Worm (Caenorhabditis elegans) whole organism, L3 larva: ENCODE data around the gene sre-42.

Source experiments
- R02D3.7 ChIP-seq: fragments of 150-350 bp; optimal IDR thresholded peaks from 2 replicates; lab custom pipeline; 2014; ENCODE audit warnings: missing biosample characterization, missing genetic modification characterization
- aly-2 ChIP-seq: fragments of 150-350 bp; optimal IDR thresholded peaks from 2 replicates; lab custom pipeline; 2014; ENCODE audit warnings: missing biosample characterization, missing genetic modification characterization
- ceh-16 ChIP-seq: sonication (generic microtip); optimal IDR thresholded peaks from 2 replicates; lab custom pipeline; 2017; ENCODE audit warnings: missing biosample characterization, missing genetic modification characterization
- ceh-28 ChIP-seq: fragments of 150-350 bp; optimal IDR thresholded peaks from 2 replicates; lab custom pipeline; 2014; ENCODE audit warnings: missing biosample characterization, missing genetic modification reagents, missing genetic modification characterization
- ceh-82 ChIP-seq: fragments of 150-350 bp; optimal IDR thresholded peaks from 2 replicates; lab custom pipeline; 2014; ENCODE audit warnings: missing biosample characterization, missing genetic modification characterization
- ceh-9 ChIP-seq: sonication (generic microtip); optimal IDR thresholded peaks from 2 replicates; lab custom pipeline; 2018; ENCODE audit warnings: missing biosample characterization, missing genetic modification characterization
- daf-12 ChIP-seq: fragments of 150-350 bp; optimal IDR thresholded peaks from 2 replicates; lab custom pipeline; 2014; ENCODE audit warnings: missing biosample characterization, missing genetic modification reagents, missing genetic modification characterization
- egl-5 ChIP-seq: fragments of 150-350 bp; optimal IDR thresholded peaks from 2 replicates; lab custom pipeline; 2017; ENCODE audit warnings: missing biosample characterization, missing genetic modification reagents, missing genetic modification characterization, inconsistent platforms
- elt-1 ChIP-seq: fragments of 150-350 bp; optimal IDR thresholded peaks from 2 replicates; lab custom pipeline; 2014; ENCODE audit warnings: missing biosample characterization, missing genetic modification characterization
- elt-2 ChIP-seq: sonication (generic microtip); optimal IDR thresholded peaks from 2 replicates; lab custom pipeline; 2016; ENCODE audit warnings: missing genetic modification reagents, mild to moderate bottlenecking, missing genetic modification characterization, missing compliant biosample characterization
- eor-1 ChIP-seq, 2 experiments: fragments of 150-350 bp; optimal IDR thresholded peaks; 2 replicates each; lab custom pipeline; 2014 to 2018; ENCODE audit warnings: missing biosample characterization in 2 of 2, missing genetic modification characterization in 2 of 2
- fkh-10 ChIP-seq: sonication (generic microtip); optimal IDR thresholded peaks from 2 replicates; lab custom pipeline; 2017; ENCODE audit warnings: missing biosample characterization, missing genetic modification reagents, missing genetic modification characterization
- fkh-2 ChIP-seq: fragments of 150-350 bp; optimal IDR thresholded peaks from 2 replicates; lab custom pipeline; 2014; ENCODE audit warnings: missing biosample characterization, missing genetic modification reagents, missing genetic modification characterization
- hmg-11 ChIP-seq: sonication (generic microtip); optimal IDR thresholded peaks from 2 replicates; lab custom pipeline; 2016; ENCODE audit warnings: missing genetic modification characterization, missing compliant biosample characterization
- jun-1 ChIP-seq: fragments of 150-350 bp; optimal IDR thresholded peaks from 2 replicates; lab custom pipeline; 2014; ENCODE audit warnings: missing biosample characterization, missing genetic modification reagents, missing genetic modification characterization
- lin-15B ChIP-seq: fragments of 150-350 bp; optimal IDR thresholded peaks from 2 replicates; lab custom pipeline; 2014; ENCODE audit warnings: missing biosample characterization, missing genetic modification characterization
- lin-39 ChIP-seq: fragments of 150-350 bp; optimal IDR thresholded peaks from 2 replicates; lab custom pipeline; 2018; ENCODE audit warnings: missing biosample characterization, missing genetic modification reagents, missing genetic modification characterization
- lsy-12 ChIP-seq: sonication (generic microtip); optimal IDR thresholded peaks from 2 replicates; lab custom pipeline; 2016; ENCODE audit warnings: mild to moderate bottlenecking, missing genetic modification characterization, missing compliant biosample characterization
- mdl-1 ChIP-seq: fragments of 150-350 bp; optimal IDR thresholded peaks from 2 replicates; lab custom pipeline; 2014; ENCODE audit warnings: missing biosample characterization, missing genetic modification characterization
- nfya-1 ChIP-seq: sonication (generic microtip); optimal IDR thresholded peaks from 2 replicates; lab custom pipeline; 2017; ENCODE audit warnings: missing genetic modification characterization, mild to moderate bottlenecking, missing compliant biosample characterization, antibody characterized with exemption, moderate library complexity; ENCODE audit not compliant: insufficient read depth
- nhr-12 ChIP-seq: fragments of 150-350 bp; optimal IDR thresholded peaks from 2 replicates; lab custom pipeline; 2014; ENCODE audit warnings: missing biosample characterization, missing genetic modification characterization
- nhr-23 ChIP-seq: fragments of 150-350 bp; optimal IDR thresholded peaks from 2 replicates; lab custom pipeline; 2014; ENCODE audit warnings: missing biosample characterization, missing genetic modification reagents, missing genetic modification characterization
- nhr-237 ChIP-seq: fragments of 150-350 bp; optimal IDR thresholded peaks from 2 replicates; lab custom pipeline; 2014; ENCODE audit warnings: missing biosample characterization, missing genetic modification characterization
- nhr-25 ChIP-seq: sonication (generic microtip); optimal IDR thresholded peaks from 2 replicates; lab custom pipeline; 2017; ENCODE audit warnings: missing biosample characterization, missing genetic modification characterization
- nhr-28 ChIP-seq: fragments of 150-350 bp; optimal IDR thresholded peaks from 2 replicates; lab custom pipeline; 2014; ENCODE audit warnings: missing biosample characterization, missing genetic modification characterization
- nhr-76 ChIP-seq: fragments of 150-350 bp; sonication (generic microtip); optimal IDR thresholded peaks from 5 replicates; lab custom pipeline; 2014; ENCODE audit warnings: missing biosample characterization, missing genetic modification characterization
- nhr-77 ChIP-seq: fragments of 150-350 bp; optimal IDR thresholded peaks from 2 replicates; lab custom pipeline; 2014; ENCODE audit warnings: missing biosample characterization, missing genetic modification characterization
- pha-4 ChIP-seq: fragments of 150-350 bp; optimal IDR thresholded peaks from 2 replicates; lab custom pipeline; 2014; ENCODE audit warnings: missing biosample characterization, missing genetic modification reagents, missing genetic modification characterization
- pqm-1 ChIP-seq: fragments of 150-350 bp; optimal IDR thresholded peaks from 2 replicates; lab custom pipeline; 2017; ENCODE audit warnings: missing biosample characterization, missing genetic modification characterization, inconsistent platforms
- sea-2 ChIP-seq: fragments of 150-350 bp; sonication (generic microtip); optimal IDR thresholded peaks from 4 replicates; lab custom pipeline; 2014; ENCODE audit warnings: missing biosample characterization, missing genetic modification reagents, missing genetic modification characterization
- skn-1 ChIP-seq: fragments of 150-350 bp; optimal IDR thresholded peaks from 2 replicates; lab custom pipeline; 2014; ENCODE audit warnings: missing biosample characterization, missing genetic modification characterization
- snpc-4 ChIP-seq: fragments of 150-350 bp; optimal IDR thresholded peaks from 2 replicates; lab custom pipeline; 2014; ENCODE audit warnings: missing biosample characterization, missing genetic modification characterization
- tbx-2 ChIP-seq: sonication (generic microtip); optimal IDR thresholded peaks from 2 replicates; lab custom pipeline; 2016; ENCODE audit warnings: mild to moderate bottlenecking, missing genetic modification characterization, missing compliant biosample characterization
- unc-39 ChIP-seq: sonication (generic microtip); optimal IDR thresholded peaks from 4 replicates; lab custom pipeline; 2017; ENCODE audit warnings: missing biosample characterization, missing genetic modification characterization
- unc-62 ChIP-seq: fragments of 150-350 bp; sonication (generic microtip); optimal IDR thresholded peaks from 4 replicates; lab custom pipeline; 2014; ENCODE audit warnings: missing biosample characterization, missing genetic modification reagents, missing genetic modification characterization
- zag-1 ChIP-seq: fragments of 150-350 bp; optimal IDR thresholded peaks from 2 replicates; lab custom pipeline; 2014; ENCODE audit warnings: missing biosample characterization, missing genetic modification characterization
- ztf-11 ChIP-seq: fragments of 150-350 bp; optimal IDR thresholded peaks from 2 replicates; lab custom pipeline; 2014; ENCODE audit warnings: missing biosample characterization, missing genetic modification characterization
- ztf-4 ChIP-seq: fragments of 150-350 bp; optimal IDR thresholded peaks from 2 replicates; lab custom pipeline; 2014; ENCODE audit warnings: missing biosample characterization, missing genetic modification characterization

sre-42 gene

DNA sequence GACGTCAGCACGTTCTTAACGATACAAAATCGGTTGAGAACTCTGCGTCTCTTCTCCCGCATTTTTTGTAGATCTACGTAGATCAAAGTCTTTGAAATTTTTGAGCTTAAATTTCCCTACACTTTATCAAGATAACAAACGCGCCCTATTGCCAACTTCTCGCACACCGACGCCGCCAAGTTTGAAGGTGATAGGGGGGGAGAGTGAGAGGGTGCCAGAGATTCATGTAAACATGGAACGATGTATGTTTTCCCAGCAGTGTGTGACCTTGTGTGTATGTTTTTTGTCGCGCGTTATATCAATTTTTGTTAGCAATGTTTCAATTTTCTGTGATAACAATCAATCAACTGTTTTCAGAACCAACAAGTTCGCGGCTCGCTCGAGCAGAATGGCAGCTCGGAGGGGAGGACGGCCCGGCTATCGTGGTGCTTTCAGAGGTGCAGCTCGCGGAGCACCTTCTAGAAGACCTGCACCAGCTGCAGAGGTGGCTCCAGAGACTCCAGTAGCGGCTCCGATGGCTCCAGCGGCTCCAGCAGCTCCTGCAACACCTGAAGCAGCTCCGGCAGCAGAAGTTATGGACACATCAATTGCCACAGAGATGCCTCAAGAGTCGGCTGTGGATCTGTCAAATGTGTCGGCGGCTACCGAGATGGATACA lies 45.0 kb downstream of the sre-42 start:
- TF ChIP-seq pha-4 (tag; lab: Kevin White, UChicago) (peak; percentile 83), hmg-11 (tag; lab: Kevin White, UChicago) (no peak), zag-1 (tag; lab: Kevin White, UChicago) (no peak), nfya-1 (tag; lab: Kevin White, UChicago) (peak; percentile 8), nhr-23 (tag; lab: Kevin White, UChicago) (peak; percentile 16), daf-12 (tag; lab: Kevin White, UChicago) (no peak), nhr-237 (no peak), nhr-25 (tag; lab: Kevin White, UChicago) (peak; percentile 25), nhr-12 (tag; lab: Kevin White, UChicago) (no peak), pqm-1 (tag; lab: Kevin White, UChicago) (no peak), mdl-1 (tag; lab: Kevin White, UChicago) (no peak), lsy-12 (tag; lab: Kevin White, UChicago) (no peak), nhr-28 (tag; lab: Kevin White, UChicago) (no peak), ceh-16 (tag; lab: Kevin White, UChicago) (no peak), elt-2 (no peak), sea-2 (GFP tag; lab: Kevin White, UChicago) (no peak), ztf-4 (tag; lab: Kevin White, UChicago) (no peak), ztf-11 (tag; lab: Kevin White, UChicago) (no peak), skn-1 (tag; lab: Kevin White, UChicago) (no peak)

DNA sequence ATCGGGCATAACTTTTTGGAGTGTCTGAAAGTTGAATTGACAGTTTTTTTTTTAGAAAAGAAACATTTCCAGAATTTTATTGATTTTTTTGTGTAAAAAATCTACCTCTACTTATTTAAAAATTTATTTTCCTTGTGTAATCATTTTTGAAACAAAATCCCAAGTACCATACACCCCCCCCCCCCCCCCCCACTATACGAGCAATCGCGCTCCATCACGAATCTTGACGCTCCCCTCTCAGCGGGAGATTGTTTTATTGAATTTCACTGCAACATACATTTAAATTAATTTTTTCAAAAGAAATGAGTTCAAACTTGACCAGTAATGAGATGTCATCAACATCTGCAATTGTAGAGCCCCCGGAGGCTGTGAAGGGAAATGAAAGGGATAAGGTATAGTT lies 47.0 kb downstream of the sre-42 start, which contains the start of gene sop-2:
TSS of gene sop-2 (plus strand) at position 301 of the 400 bp plus-strand sequence.
- TF ChIP-seq zag-1 (tag; lab: Kevin White, UChicago) (no peak), unc-39 (no peak), ceh-28 (tag; lab: Kevin White, UChicago) (no peak), aly-2 (tag; lab: Kevin White, UChicago) (no peak), elt-1 (no peak), ztf-11 (tag; lab: Kevin White, UChicago) (no peak), snpc-4 (tag; lab: Kevin White, UChicago) (no peak), tbx-2 (tag; lab: Kevin White, UChicago) (no peak), mdl-1 (tag; lab: Kevin White, UChicago) (no peak), daf-12 (tag; lab: Kevin White, UChicago) (no peak), nhr-77 (no peak), fkh-10 (GFP tag; lab: Kevin White, UChicago) (no peak), fkh-2 (tag; lab: Kevin White, UChicago) (no peak), unc-62 (GFP tag; lab: Kevin White, UChicago) (no peak), lin-15B (tag; lab: Kevin White, UChicago) (no peak), jun-1 (tag; lab: Kevin White, UChicago) (no peak), eor-1 (tag; optimal IDR thresholded peaks at IDR 0.05; lab: Kevin White, UChicago) (no peak), lsy-12 (tag; lab: Kevin White, UChicago) (no peak), nhr-76 (tag; lab: Kevin White, UChicago) (no peak), sea-2 (GFP tag; lab: Kevin White, UChicago) (no peak)

ce11 chrII:12339152-12339551 lies 47.5 kb downstream of the sre-42 start:
- peak; percentile 91 for TF ChIP-seq ceh-28 (tag; lab: Kevin White, UChicago)
- TF ChIP-seq nhr-25 (tag; lab: Kevin White, UChicago), result peak; percentile 63
- peak; percentile 34 for TF ChIP-seq R02D3.7
- peak; percentile 62 for TF ChIP-seq nhr-23 (tag; lab: Kevin White, UChicago)
- peak; percentile 67 for TF ChIP-seq skn-1 (tag; lab: Kevin White, UChicago)
- peak; percentile 68 for TF ChIP-seq lin-39 (tag; lab: Kevin White, UChicago)
- peak; percentile 80 for TF ChIP-seq egl-5 (tag; lab: Kevin White, UChicago)
- TF ChIP-seq elt-2, result peak; percentile 43
- peak; percentile 92 for TF ChIP-seq hmg-11 (tag; lab: Kevin White, UChicago)
- TF ChIP-seq elt-1, result no peak
- TF ChIP-seq snpc-4 (tag; lab: Kevin White, UChicago), result peak; percentile 51
- peak; percentile 83 for TF ChIP-seq pha-4 (tag; lab: Kevin White, UChicago)
- TF ChIP-seq ceh-82 (tag; lab: Kevin White, UChicago), result no peak
- TF ChIP-seq lin-15B (tag; lab: Kevin White, UChicago), result peak; percentile 58
- peak; percentile 100 for TF ChIP-seq nfya-1 (tag; lab: Kevin White, UChicago)
- peak; percentile 0 for TF ChIP-seq fkh-10 (GFP tag; lab: Kevin White, UChicago)
- no peak for TF ChIP-seq ceh-9
- TF ChIP-seq mdl-1 (tag; lab: Kevin White, UChicago), result peak; percentile 27
- peak; percentile 29 for TF ChIP-seq pqm-1 (tag; lab: Kevin White, UChicago)
- no peak for TF ChIP-seq nhr-237
- TF ChIP-seq aly-2 (tag; lab: Kevin White, UChicago), result no peak
- TF ChIP-seq, all 47 proteins: peak for 16
